Fruit fly (Drosophila melanogaster) whole organism, embryonic: Measurements from ENCODE around the gene gce.

Experiments
- Ada2b ChIP-seq: fragments of 200-800 bp; sonication (Bioruptor generic); IDR thresholded peaks from 2 replicates; pipeline ENCODE4 v1.3.6; 2022; ENCODE audit warnings: missing biosample characterization, missing genetic modification characterization
- BtbVII ChIP-seq: fragments of 200-800 bp; sonication (Bioruptor generic); optimal IDR thresholded peaks from 3 replicates; lab custom pipeline; 2017; ENCODE audit warnings: missing biosample characterization, mild to moderate bottlenecking, missing genetic modification characterization
- C15 ChIP-seq: fragments of 200-800 bp; sonication (Bioruptor generic); IDR thresholded peaks from 3 replicates; pipeline ENCODE4 v1.3.6; 2022; ENCODE audit warnings: missing biosample characterization, missing genetic modification characterization
- CG10366 ChIP-seq: fragments of 200-800 bp; sonication (Bioruptor generic); IDR thresholded peaks from 2 replicates; pipeline ENCODE4 v1.3.6; 2022; ENCODE audit warnings: missing biosample characterization, missing genetic modification characterization
- CG10959 ChIP-seq: fragments of 200-800 bp; sonication (Bioruptor generic); IDR thresholded peaks from 2 replicates; pipeline ENCODE4 v1.3.6; 2022; ENCODE audit warnings: missing biosample characterization, missing genetic modification characterization
- CG11696 ChIP-seq: fragments of 200-800 bp; sonication (Bioruptor generic); IDR thresholded peaks from 2 replicates; pipeline ENCODE4 v1.3.6; 2022; ENCODE audit warnings: missing biosample characterization, missing genetic modification characterization
- CG11723 ChIP-seq: fragments of 200-800 bp; sonication (Bioruptor generic); optimal IDR thresholded peaks from 2 replicates; lab custom pipeline; 2017; ENCODE audit warnings: missing biosample characterization, mild to moderate bottlenecking, missing genetic modification characterization
- CG12659 ChIP-seq: fragments of 200-800 bp; sonication (Bioruptor generic); optimal IDR thresholded peaks from 3 replicates; lab custom pipeline; 2017; ENCODE audit warnings: mild to moderate bottlenecking, missing biosample characterization, missing genetic modification reagents, missing genetic modification characterization
- CG1603 ChIP-seq: fragments of 200-800 bp; sonication (Bioruptor generic); optimal IDR thresholded peaks from 2 replicates; lab custom pipeline; 2019; ENCODE audit warnings: missing biosample characterization, mild to moderate bottlenecking, missing genetic modification characterization, moderate library complexity
- CG16815 ChIP-seq: fragments of 200-800 bp; sonication (Bioruptor generic); optimal IDR thresholded peaks from 3 replicates; lab custom pipeline; 2017; ENCODE audit warnings: missing biosample characterization, mild to moderate bottlenecking, missing genetic modification characterization
- CG16863 ChIP-seq: fragments of 200-800 bp; sonication (Bioruptor generic); optimal IDR thresholded peaks from 3 replicates; lab custom pipeline; 2016; ENCODE audit warnings: missing biosample characterization, missing genetic modification characterization
- CG18011 ChIP-seq: fragments of 200-800 bp; sonication (Bioruptor generic); optimal IDR thresholded peaks from 2 replicates; lab custom pipeline; 2017; ENCODE audit warnings: missing biosample characterization, missing genetic modification characterization, mild to moderate bottlenecking, moderate library complexity, missing genotype
- CG1832 ChIP-seq: fragments of 200-800 bp; sonication (Bioruptor generic); optimal IDR thresholded peaks from 2 replicates; lab custom pipeline; 2017; ENCODE audit warnings: missing biosample characterization, mild to moderate bottlenecking, missing genetic modification characterization, inconsistent platforms
- CG18476 ChIP-seq: fragments of 200-800 bp; sonication (Bioruptor generic); optimal IDR thresholded peaks from 2 replicates; lab custom pipeline; 2016; ENCODE audit warnings: missing biosample characterization, mild to moderate bottlenecking, missing genetic modification characterization
- CG2202 ChIP-seq: fragments of 200-800 bp; sonication (Bioruptor generic); optimal IDR thresholded peaks from 2 replicates; lab custom pipeline; 2018; ENCODE audit warnings: missing biosample characterization, mild to moderate bottlenecking, missing genetic modification characterization
- CG2889 ChIP-seq: fragments of 200-800 bp; sonication (Bioruptor generic); IDR thresholded peaks from 3 replicates; pipeline ENCODE4 v1.3.6; 2022; ENCODE audit warnings: missing biosample characterization, missing genetic modification characterization
- CG3281 ChIP-seq: fragments of 200-800 bp; sonication (Bioruptor generic); optimal IDR thresholded peaks from 3 replicates; lab custom pipeline; 2017; ENCODE audit warnings: missing biosample characterization, mild to moderate bottlenecking, missing genetic modification characterization
- CG33557 ChIP-seq: fragments of 200-800 bp; sonication (Bioruptor generic); optimal IDR thresholded peaks from 2 replicates; lab custom pipeline; 2019; ENCODE audit warnings: missing biosample characterization, mild to moderate bottlenecking, missing genetic modification characterization, moderate library complexity
- CG4424 ChIP-seq: fragments of 200-800 bp; sonication (Bioruptor generic); optimal IDR thresholded peaks from 3 replicates; lab custom pipeline; 2016; ENCODE audit warnings: missing biosample characterization, missing genetic modification characterization
- CG5245 ChIP-seq: fragments of 200-800 bp; sonication (Bioruptor generic); optimal IDR thresholded peaks from 3 replicates; lab custom pipeline; 2016; ENCODE audit warnings: missing biosample characterization, missing genetic modification characterization
- CG5953 ChIP-seq: fragments of 200-800 bp; sonication (Bioruptor generic); IDR thresholded peaks from 2 replicates; pipeline ENCODE4 v1.3.6; 2022; ENCODE audit warnings: missing biosample characterization, missing genetic modification characterization
- CG8765 ChIP-seq: fragments of 200-800 bp; sonication (Bioruptor generic); IDR thresholded peaks from 2 replicates; pipeline ENCODE4 v1.3.6; 2022; ENCODE audit warnings: missing biosample characterization, missing genetic modification characterization
- D ChIP-seq, 2 experiments: fragments of 200-800 bp in 1 of 2; fragments of >200 bp in 1 of 2; sonication (Bioruptor generic) in 1 of 2; optimal IDR thresholded peaks; 2 replicates in 1 of 2; 3 replicates in 1 of 2; lab custom pipeline; 2017; ENCODE audit warnings: mild to moderate bottlenecking in 1 of 2, missing biosample characterization in 1 of 2, missing genetic modification characterization in 1 of 2, missing genetic modification reagents in 1 of 2
- Dip3 ChIP-seq: fragments of 200-800 bp; sonication (Bioruptor generic); optimal IDR thresholded peaks from 3 replicates; lab custom pipeline; 2016; ENCODE audit warnings: missing biosample characterization, missing genetic modification characterization
- Dref ChIP-seq: fragments of 200-800 bp; sonication (Bioruptor generic); IDR thresholded peaks from 2 replicates; pipeline ENCODE4 v1.3.6; 2022; ENCODE audit warnings: missing biosample characterization, missing genetic modification characterization
- GATAe ChIP-seq: fragments of 200-800 bp; sonication (Bioruptor generic); conservative IDR thresholded peaks from 2 replicates; pipeline ENCODE4 v1.3.6; 2022; ENCODE audit warnings: missing biosample characterization, missing genetic modification characterization
- HmgZ ChIP-seq: fragments of 200-800 bp; sonication (Bioruptor generic); optimal IDR thresholded peaks from 2 replicates; lab custom pipeline; 2018; ENCODE audit warnings: missing biosample characterization, mild to moderate bottlenecking, missing genetic modification characterization
- Hr3 ChIP-seq: fragments of 200-800 bp; sonication (Bioruptor generic); optimal IDR thresholded peaks from 3 replicates; lab custom pipeline; 2016; ENCODE audit warnings: missing biosample characterization, missing genetic modification characterization
- Hr78 ChIP-seq, 2 experiments: fragments of 200-800 bp in 1 of 2; fragments of >200 bp in 1 of 2; sonication (Bioruptor generic) in 1 of 2; optimal IDR thresholded peaks; 2 replicates each; lab custom pipeline; 2017 to 2019; ENCODE audit warnings: missing biosample characterization in 2 of 2, missing genetic modification characterization in 2 of 2, mild to moderate bottlenecking in 1 of 2, moderate library complexity in 1 of 2
- Med ChIP-seq: fragments of 200-800 bp; sonication (Bioruptor generic); peaks from one replicate; lab custom pipeline; 2016; ENCODE audit warnings: missing biosample characterization, missing genetic modification characterization, mild to moderate bottlenecking, inconsistent platforms, moderate library complexity
- Vsx1 ChIP-seq: fragments of 200-800 bp; sonication (Bioruptor generic); optimal IDR thresholded peaks from 2 replicates; lab custom pipeline; 2017; ENCODE audit warnings: missing biosample characterization, mild to moderate bottlenecking, missing genetic modification characterization, missing genetic modification reagents
- abd-A ChIP-seq: fragments of 200-800 bp; sonication (Bioruptor generic); optimal IDR thresholded peaks from 3 replicates; lab custom pipeline; 2019; ENCODE audit warnings: missing biosample characterization, mild to moderate bottlenecking, missing genetic modification characterization, moderate library complexity
- ash1 ChIP-seq: fragments of 200-800 bp; sonication (Bioruptor generic); optimal IDR thresholded peaks from 2 replicates; lab custom pipeline; 2018; ENCODE audit warnings: missing biosample characterization, mild to moderate bottlenecking, missing genetic modification characterization
- chif ChIP-seq, 2 experiments: fragments of 200-800 bp; sonication (Bioruptor generic); optimal IDR thresholded peaks; 3 replicates each; lab custom pipeline; 2016; ENCODE audit warnings: missing biosample characterization in 2 of 2, missing genetic modification characterization in 2 of 2
- hb ChIP-seq: fragments of 200-800 bp; sonication (Bioruptor generic); IDR thresholded peaks from 3 replicates; pipeline ENCODE4 v1.3.6; 2022; ENCODE audit warnings: missing biosample characterization, missing genetic modification characterization; ENCODE audit not compliant: partially characterized antibody
- her ChIP-seq: fragments of 200-800 bp; sonication (Bioruptor generic); optimal IDR thresholded peaks from 2 replicates; lab custom pipeline; 2016; ENCODE audit warnings: missing biosample characterization, missing genetic modification characterization
- kay ChIP-seq: fragments of 200-800 bp; sonication (Bioruptor generic); optimal IDR thresholded peaks from 2 replicates; lab custom pipeline; 2016; ENCODE audit warnings: missing biosample characterization, missing genetic modification characterization
- ken ChIP-seq: fragments of 200-800 bp; sonication (Bioruptor generic); IDR thresholded peaks from 3 replicates; pipeline ENCODE4 v1.3.6; 2022; ENCODE audit warnings: missing biosample characterization, missing genetic modification characterization
- maf-S ChIP-seq: fragments of 200-800 bp; sonication (Bioruptor generic); optimal IDR thresholded peaks from 2 replicates; lab custom pipeline; 2016; ENCODE audit warnings: missing biosample characterization, missing genetic modification characterization
- pita ChIP-seq: fragments of 200-800 bp; sonication (Bioruptor generic); optimal IDR thresholded peaks from 2 replicates; lab custom pipeline; 2017; ENCODE audit warnings: missing biosample characterization, mild to moderate bottlenecking, missing genetic modification characterization
- slp2 ChIP-seq: fragments of 200-800 bp; sonication (Bioruptor generic); optimal IDR thresholded peaks from 2 replicates; lab custom pipeline; 2016; ENCODE audit warnings: missing biosample characterization, missing genetic modification characterization
- so ChIP-seq: fragments of 200-800 bp; sonication (Bioruptor generic); IDR thresholded peaks from 3 replicates; pipeline ENCODE4 v1.3.6; 2022; ENCODE audit warnings: missing biosample characterization, missing genetic modification characterization
- sqz ChIP-seq: fragments of 200-800 bp; sonication (Bioruptor generic); optimal IDR thresholded peaks from 3 replicates; lab custom pipeline; 2018; ENCODE audit warnings: missing biosample characterization, mild to moderate bottlenecking, missing genetic modification characterization
- stwl ChIP-seq: fragments of 200-800 bp; sonication (Bioruptor generic); optimal IDR thresholded peaks from 3 replicates; lab custom pipeline; 2018; ENCODE audit warnings: missing biosample characterization, mild to moderate bottlenecking, missing genetic modification characterization, moderate library complexity
- trh ChIP-seq: fragments of 200-800 bp; sonication (Bioruptor generic); optimal IDR thresholded peaks from 2 replicates; lab custom pipeline; 2016; ENCODE audit warnings: missing biosample characterization, missing genetic modification characterization
- tup ChIP-seq: fragments of 200-800 bp; sonication (Bioruptor generic); optimal IDR thresholded peaks from 2 replicates; lab custom pipeline; 2016; ENCODE audit warnings: missing biosample characterization, mild to moderate bottlenecking, missing genetic modification characterization, moderate library complexity
- yki ChIP-seq: fragments of >200 bp; optimal IDR thresholded peaks from 3 replicates; lab custom pipeline; 2018
- zen2 ChIP-seq: fragments of 200-800 bp; sonication (Bioruptor generic); IDR thresholded peaks from 3 replicates; pipeline ENCODE4 v1.3.6; 2022; ENCODE audit warnings: missing biosample characterization, missing genetic modification characterization; ENCODE audit not compliant: partially characterized antibody

gce gene

dm6 chrX:15298298-15299069 is 918 bp downstream of the gce start (continued):
- no peak for TF ChIP-seq pita
- peak; percentile 93 for TF ChIP-seq sqz (GFP tag; lab: Kevin White, UChicago)
- TF ChIP-seq abd-A (tag; lab: Kevin White, UChicago): peak; percentile 78
- TF ChIP-seq CG8765: peak; percentile 85
- TF ChIP-seq CG2202 (tag; lab: Kevin White, UChicago): peak; percentile 83
- peak; percentile 39; the same call in 2 of the 3 replicates for TF ChIP-seq zen2 (GFP tag; lab: Robert Waterston, UW)
- peak; percentile 94 for TF ChIP-seq trh (GFP tag; lab: Kevin White, UChicago)
- TF ChIP-seq tup: peak; percentile 82
- TF ChIP-seq hb: no peak
- TF ChIP-seq Hr3 (GFP tag; lab: Kevin White, UChicago): peak; percentile 97
- peak; percentile 89 for TF ChIP-seq CG5245
- peak; percentile 92 for TF ChIP-seq CG2889
- peak; percentile 97 for TF ChIP-seq HmgZ (tag; lab: Kevin White, UChicago)
- TF ChIP-seq Dip3: peak; percentile 80
- peak; percentile 92 for TF ChIP-seq C15
- peak; percentile 90 for TF ChIP-seq GATAe (GFP tag; lab: Robert Waterston, UW)
- peak; percentile 97 for TF ChIP-seq CG4424 (GFP tag; lab: Kevin White, UChicago)
- peak; percentile 86 for TF ChIP-seq CG18011 (GFP tag; lab: Kevin White, UChicago)
- TF ChIP-seq CG10959 (GFP tag; lab: Robert Waterston, UW): peak; percentile 68
- TF ChIP-seq CG3281 (GFP tag; lab: Kevin White, UChicago): peak; percentile 99
- peak; percentile 90 for TF ChIP-seq Med (GFP tag; lab: Kevin White, UChicago)
- TF ChIP-seq so (GFP tag; lab: Robert Waterston, UW): peak; percentile 97
- peak; percentile 11 for TF ChIP-seq yki (lab: Kevin White, UChicago)
- TF ChIP-seq CG16863: peak; percentile 46
- TF ChIP-seq CG5953 (GFP tag; lab: Robert Waterston, UW): peak; percentile 91
- no peak for TF ChIP-seq Dref (GFP tag; lab: Robert Waterston, UW)
- peak; percentile 65 for TF ChIP-seq ash1
- peak; percentile 92 for TF ChIP-seq ken (GFP tag; lab: Robert Waterston, UW)
- TF ChIP-seq CG12659 (GFP tag; lab: Kevin White, UChicago): peak; percentile 99
- TF ChIP-seq CG10366 (GFP tag; lab: Robert Waterston, UW): peak; percentile 96
- TF ChIP-seq her (GFP tag; lab: Kevin White, UChicago): peak; percentile 62
- TF ChIP-seq kay (GFP tag; lab: Kevin White, UChicago): peak; percentile 94
- TF ChIP-seq maf-S: peak; percentile 64
- TF ChIP-seq D (optimal IDR thresholded peaks at IDR 0.05; lab: Kevin White, UChicago): no peak
- TF ChIP-seq D (GFP tag; optimal IDR thresholded peaks at IDR 0.05; lab: Kevin White, UChicago): peak; percentile 97
- no peak for TF ChIP-seq stwl (tag; lab: Kevin White, UChicago)
- TF ChIP-seq CG11696 (GFP tag; lab: Robert Waterston, UW): peak; percentile 81
- peak; percentile 95 for TF ChIP-seq Ada2b
- TF ChIP-seq CG1832 (GFP tag; lab: Kevin White, UChicago): peak; percentile 87
- peak; percentile 97 for TF ChIP-seq CG11723 (GFP tag; lab: Kevin White, UChicago)
- TF ChIP-seq Hr78 (GFP tag; optimal IDR thresholded peaks at IDR 0.05; lab: Kevin White, UChicago): peak in 1 of 2 experiments; percentile 96
- TF ChIP-seq chif (GFP tag; optimal IDR thresholded peaks at IDR 0.05; lab: Kevin White, UChicago): peak; percentile 65 to 83
- TF ChIP-seq Vsx1 (GFP tag; lab: Kevin White, UChicago): peak; percentile 94
- TF ChIP-seq CG33557 (GFP tag; lab: Kevin White, UChicago): peak; percentile 66
- peak; percentile 97 for TF ChIP-seq BtbVII (GFP tag; lab: Kevin White, UChicago)
- peak; percentile 65 for TF ChIP-seq CG1603 (tag; lab: Kevin White, UChicago)
- peak; percentile 92 for TF ChIP-seq CG16815 (GFP tag; lab: Kevin White, UChicago)
- TF ChIP-seq CG18476 (GFP tag; lab: Kevin White, UChicago): peak; percentile 87
- peak; percentile 65 for TF ChIP-seq slp2 (GFP tag; lab: Kevin White, UChicago)
